Worm (Caenorhabditis elegans): Measurements from ENCODE around the gene nish-1.

DNA sequence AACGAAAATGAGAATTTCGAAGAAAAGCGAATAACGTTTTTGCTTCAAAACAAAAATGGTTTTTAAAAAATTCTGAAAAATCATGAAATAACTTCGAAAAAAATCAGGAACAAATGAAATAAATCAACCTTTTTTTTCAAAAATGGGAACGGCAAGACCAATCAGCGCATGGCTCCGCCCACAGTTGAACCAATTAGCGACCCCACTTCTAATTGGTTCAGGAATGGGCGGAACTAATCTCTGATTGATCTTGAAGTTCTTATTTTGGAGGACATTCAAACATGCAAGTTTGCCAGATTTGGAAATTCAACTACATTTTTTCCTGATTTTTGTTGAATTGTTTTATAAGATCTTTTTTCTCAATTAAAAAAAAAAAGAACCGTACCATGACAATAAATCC is 8.2 kb upstream of the nish-1 start:
- TF ChIP-seq ceh-9 (tag; optimal IDR thresholded peaks at IDR 0.05) (no peak), K09A11.1 (tag; optimal IDR thresholded peaks at IDR 0.05; ENCODE audit: insufficient read depth) (no peak), T23F11.4 (GFP tag; optimal IDR thresholded peaks at IDR 0.05) (no peak), pha-4 (tag; optimal IDR thresholded peaks at IDR 0.05) (no peak), ttx-3 (tag; optimal IDR thresholded peaks at IDR 0.05) (no peak), unc-55 (GFP tag; optimal IDR thresholded peaks at IDR 0.05) (no peak), tbx-2 (tag; optimal IDR thresholded peaks at IDR 0.05) (no peak), pag-3 (tag; optimal IDR thresholded peaks at IDR 0.05; ENCODE audit: borderline replicate concordance) (no peak), elt-2 (tag; optimal IDR thresholded peaks at IDR 0.05) (no peak), fkh-10 (GFP tag; optimal IDR thresholded peaks at IDR 0.05) (no peak), lim-6 (tag; optimal IDR thresholded peaks at IDR 0.05) (no peak), unc-42 (tag; optimal IDR thresholded peaks at IDR 0.05) (no peak)
